Fruit fly (Drosophila melanogaster) whole organism, embryonic: Measurements from ENCODE around the gene Hexim.

Experiments
- B-H1 ChIP-seq: fragments of 200-800 bp; sonication (Bioruptor generic); IDR thresholded peaks from 3 replicates; pipeline ENCODE4 v1.3.6; 2022; ENCODE audit warnings: missing biosample characterization, missing genetic modification characterization
- B-H2 ChIP-seq: fragments of 200-800 bp; sonication (Bioruptor generic); optimal IDR thresholded peaks from 2 replicates; lab custom pipeline; 2018; ENCODE audit warnings: missing biosample characterization, mild to moderate bottlenecking, missing genetic modification characterization
- Bteb2 ChIP-seq: fragments of 200-800 bp; sonication (Bioruptor generic); optimal IDR thresholded peaks from 2 replicates; lab custom pipeline; 2016; ENCODE audit warnings: missing biosample characterization, missing genetic modification characterization
- CG10209 ChIP-seq: fragments of 200-800 bp; sonication (Bioruptor generic); optimal IDR thresholded peaks from 3 replicates; lab custom pipeline; 2017; ENCODE audit warnings: missing biosample characterization, mild to moderate bottlenecking, missing genetic modification characterization, missing genetic modification reagents
- CG12299 ChIP-seq: fragments of 200-800 bp; sonication (Bioruptor generic); optimal IDR thresholded peaks from 2 replicates; lab custom pipeline; 2018; ENCODE audit warnings: missing biosample characterization, mild to moderate bottlenecking, missing genetic modification characterization
- CG13296 ChIP-seq: fragments of 200-800 bp; sonication (Bioruptor generic); optimal IDR thresholded peaks from 3 replicates; lab custom pipeline; 2018; ENCODE audit warnings: missing biosample characterization, mild to moderate bottlenecking, missing genetic modification characterization
- CG14667 ChIP-seq: fragments of 200-800 bp; sonication (Bioruptor generic); IDR thresholded peaks from 2 replicates; pipeline ENCODE4 v1.3.6; 2022; ENCODE audit warnings: missing biosample characterization, missing genetic modification characterization
- CG14965 ChIP-seq: fragments of 200-800 bp; sonication (Bioruptor generic); optimal IDR thresholded peaks from 2 replicates; lab custom pipeline; 2016; ENCODE audit warnings: missing biosample characterization, missing genetic modification characterization, borderline replicate concordance
- CG1529 ChIP-seq: fragments of 200-800 bp; sonication (Bioruptor generic); optimal IDR thresholded peaks from 3 replicates; lab custom pipeline; 2018; ENCODE audit warnings: missing biosample characterization, missing genetic modification characterization
- CG16863 ChIP-seq: fragments of 200-800 bp; sonication (Bioruptor generic); optimal IDR thresholded peaks from 3 replicates; lab custom pipeline; 2016; ENCODE audit warnings: missing biosample characterization, missing genetic modification characterization
- CG17361 ChIP-seq: fragments of 200-800 bp; sonication (Bioruptor generic); IDR thresholded peaks from 3 replicates; pipeline ENCODE4 v1.3.6; 2022; ENCODE audit warnings: missing biosample characterization, missing genetic modification characterization
- CG2120 ChIP-seq: fragments of 200-800 bp; sonication (Bioruptor generic); optimal IDR thresholded peaks from 3 replicates; lab custom pipeline; 2016; ENCODE audit warnings: missing biosample characterization, missing genetic modification characterization
- CG4707 ChIP-seq: fragments of 200-800 bp; sonication (Bioruptor generic); optimal IDR thresholded peaks from 2 replicates; lab custom pipeline; 2018; ENCODE audit warnings: missing biosample characterization, mild to moderate bottlenecking, missing genetic modification characterization, moderate library complexity
- CG6689 ChIP-seq: fragments of 200-800 bp; sonication (Bioruptor generic); IDR thresholded peaks from 2 replicates; pipeline ENCODE4 v1.3.6; 2022; ENCODE audit warnings: missing biosample characterization, missing genetic modification characterization
- CG9727 ChIP-seq: fragments of 200-800 bp; sonication (Bioruptor generic); optimal IDR thresholded peaks from 3 replicates; lab custom pipeline; 2017; ENCODE audit warnings: missing biosample characterization, mild to moderate bottlenecking, missing genetic modification characterization
- D19A ChIP-seq: fragments of 200-800 bp; optimal IDR thresholded peaks from 3 replicates; lab custom pipeline; 2019; ENCODE audit warnings: missing biosample characterization, mild to moderate bottlenecking, missing genetic modification characterization, moderate library complexity
- Dbx ChIP-seq: fragments of 200-800 bp; sonication (Bioruptor generic); IDR thresholded peaks from 3 replicates; pipeline ENCODE4 v1.3.6; 2022; ENCODE audit warnings: missing biosample characterization, missing genetic modification characterization
- Fer1 ChIP-seq: fragments of 200-800 bp; sonication (Bioruptor generic); optimal IDR thresholded peaks from 2 replicates; lab custom pipeline; 2017; ENCODE audit warnings: missing biosample characterization, mild to moderate bottlenecking, missing genetic modification characterization
- Gug ChIP-seq: fragments of 200-800 bp; sonication (Bioruptor generic); IDR thresholded peaks from 4 replicates; pipeline ENCODE4 v1.3.6; 2022; ENCODE audit warnings: missing biosample characterization, missing genetic modification characterization
- HHEX ChIP-seq: fragments of 200-800 bp; sonication (Bioruptor generic); optimal IDR thresholded peaks from 3 replicates; lab custom pipeline; 2017; ENCODE audit warnings: missing biosample characterization, mild to moderate bottlenecking, missing genetic modification characterization, missing genetic modification reagents
- HLH4C ChIP-seq: fragments of 200-800 bp; sonication (Bioruptor generic); IDR thresholded peaks from 3 replicates; pipeline ENCODE4 v1.3.6; 2022; ENCODE audit warnings: missing biosample characterization, missing genetic modification characterization; ENCODE audit not compliant: partially characterized antibody
- HLHmδ ChIP-seq: fragments of 200-800 bp; sonication (Bioruptor generic); optimal IDR thresholded peaks from 2 replicates; lab custom pipeline; 2018; ENCODE audit warnings: missing biosample characterization, mild to moderate bottlenecking, missing genetic modification characterization, moderate library complexity
- Hr78 ChIP-seq, 2 experiments: fragments of 200-800 bp in 1 of 2; fragments of >200 bp in 1 of 2; sonication (Bioruptor generic) in 1 of 2; optimal IDR thresholded peaks; 2 replicates each; lab custom pipeline; 2017 to 2019; ENCODE audit warnings: missing biosample characterization in 2 of 2, missing genetic modification characterization in 2 of 2, mild to moderate bottlenecking in 1 of 2, moderate library complexity in 1 of 2
- Lim3 ChIP-seq: fragments of 200-800 bp; sonication (Bioruptor generic); IDR thresholded peaks from 2 replicates; pipeline ENCODE4 v1.3.6; 2022; ENCODE audit warnings: missing biosample characterization, missing genetic modification characterization
- Med ChIP-seq: fragments of 200-800 bp; sonication (Bioruptor generic); peaks from one replicate; lab custom pipeline; 2016; ENCODE audit warnings: missing biosample characterization, missing genetic modification characterization, mild to moderate bottlenecking, inconsistent platforms, moderate library complexity
- NFAT ChIP-seq: fragments of 200-800 bp; sonication (Bioruptor generic); IDR thresholded peaks from 2 replicates; pipeline ENCODE4 v1.3.6; 2022; ENCODE audit warnings: missing biosample characterization, missing genetic modification characterization
- Oli ChIP-seq: fragments of 200-800 bp; sonication (Bioruptor generic); optimal IDR thresholded peaks from 2 replicates; lab custom pipeline; 2018; ENCODE audit warnings: missing biosample characterization, mild to moderate bottlenecking, missing genetic modification characterization, moderate library complexity
- Opbp ChIP-seq: fragments of 200-800 bp; sonication (Bioruptor generic); IDR thresholded peaks from 3 replicates; pipeline ENCODE4 v1.3.6; 2022; ENCODE audit warnings: missing biosample characterization, missing genetic modification characterization; ENCODE audit not compliant: partially characterized antibody
- Optix ChIP-seq: fragments of 200-800 bp; sonication (Bioruptor generic); IDR thresholded peaks from 3 replicates; pipeline ENCODE4 v1.3.6; 2022; ENCODE audit warnings: missing biosample characterization, missing genetic modification characterization
- Sin3A ChIP-seq: fragments of >200 bp; optimal IDR thresholded peaks from 2 replicates; lab custom pipeline; 2018
- abd-A ChIP-seq: fragments of 200-800 bp; sonication (Bioruptor generic); optimal IDR thresholded peaks from 3 replicates; lab custom pipeline; 2019; ENCODE audit warnings: missing biosample characterization, mild to moderate bottlenecking, missing genetic modification characterization, moderate library complexity
- ato ChIP-seq: fragments of 200-800 bp; sonication (Bioruptor generic); IDR thresholded peaks from 2 replicates; pipeline ENCODE4 v1.3.6; 2022; ENCODE audit warnings: missing biosample characterization, missing genetic modification characterization; ENCODE audit not compliant: partially characterized antibody
- caup ChIP-seq: fragments of 200-800 bp; sonication (Bioruptor generic); optimal IDR thresholded peaks from 3 replicates; lab custom pipeline; 2017; ENCODE audit warnings: missing biosample characterization, mild to moderate bottlenecking, missing genetic modification characterization, moderate library complexity; ENCODE audit not compliant: severe bottlenecking
- chinmo ChIP-seq: fragments of 200-800 bp; sonication (Bioruptor generic); IDR thresholded peaks from 4 replicates; pipeline ENCODE4 v1.3.6; 2022; ENCODE audit warnings: missing biosample characterization, missing genetic modification characterization; ENCODE audit not compliant: partially characterized antibody
- fd102C ChIP-seq: fragments of 200-800 bp; sonication (Bioruptor generic); optimal IDR thresholded peaks from 2 replicates; lab custom pipeline; 2018; ENCODE audit warnings: missing biosample characterization, mild to moderate bottlenecking, missing genetic modification characterization, moderate library complexity
- fd3F ChIP-seq: fragments of 200-800 bp; sonication (Bioruptor generic); optimal IDR thresholded peaks from 2 replicates; lab custom pipeline; 2018; ENCODE audit warnings: missing biosample characterization, mild to moderate bottlenecking, missing genetic modification characterization, moderate library complexity
- fd64A ChIP-seq: fragments of 200-800 bp; sonication (Bioruptor generic); optimal IDR thresholded peaks from 3 replicates; lab custom pipeline; 2018; ENCODE audit warnings: missing biosample characterization, mild to moderate bottlenecking, missing genetic modification characterization
- h ChIP-seq: fragments of >200 bp; optimal IDR thresholded peaks from 2 replicates; lab custom pipeline; 2017
- hb ChIP-seq: fragments of 200-800 bp; sonication (Bioruptor generic); IDR thresholded peaks from 3 replicates; pipeline ENCODE4 v1.3.6; 2022; ENCODE audit warnings: missing biosample characterization, missing genetic modification characterization; ENCODE audit not compliant: partially characterized antibody
- lilli ChIP-seq: fragments of 200-800 bp; sonication (Bioruptor generic); optimal IDR thresholded peaks from 3 replicates; lab custom pipeline; 2016; ENCODE audit warnings: missing biosample characterization, missing genetic modification characterization
- nom ChIP-seq: fragments of 200-800 bp; sonication (Bioruptor generic); optimal IDR thresholded peaks from 2 replicates; lab custom pipeline; 2017; ENCODE audit warnings: missing biosample characterization, missing genetic modification characterization, mild to moderate bottlenecking, moderate library complexity, missing genetic modification reagents
- prd ChIP-seq, 3 experiments: fragments of >200 bp in 2 of 3; fragments of 200-800 bp in 1 of 3; sonication (Bioruptor generic) in 1 of 3; optimal IDR thresholded peaks in 2 of 3; IDR thresholded peaks in 1 of 3; 2 replicates in 2 of 3; 3 replicates in 1 of 3; pipeline versions ENCODE4 v1.3.6 to Lab custom; 2017 to 2022; ENCODE audit warnings: missing biosample characterization in 1 of 3, missing genetic modification characterization in 1 of 3
- pzg ChIP-seq: fragments of 200-800 bp; sonication (Bioruptor generic); optimal IDR thresholded peaks from 3 replicates; lab custom pipeline; 2018; ENCODE audit warnings: missing biosample characterization, mild to moderate bottlenecking, missing genetic modification characterization, moderate library complexity
- rib ChIP-seq: fragments of 200-800 bp; sonication (Bioruptor generic); IDR thresholded peaks from 2 replicates; pipeline ENCODE4 v1.3.6; 2022; ENCODE audit warnings: missing biosample characterization, missing genetic modification characterization
- salm ChIP-seq: fragments of 200-800 bp; sonication (Bioruptor generic); optimal IDR thresholded peaks from 2 replicates; lab custom pipeline; 2018; ENCODE audit warnings: missing biosample characterization, mild to moderate bottlenecking, missing genetic modification characterization
- slbo ChIP-seq: fragments of 200-800 bp; sonication (Bioruptor generic); IDR thresholded peaks from 2 replicates; pipeline ENCODE4 v1.3.6; 2022; ENCODE audit warnings: missing biosample characterization, missing genetic modification characterization
- sug ChIP-seq: fragments of 200-800 bp; optimal IDR thresholded peaks from 2 replicates; lab custom pipeline; 2019; ENCODE audit warnings: missing biosample characterization, mild to moderate bottlenecking, missing genetic modification characterization, moderate library complexity
- tio ChIP-seq: fragments of 200-800 bp; sonication (Bioruptor generic); optimal IDR thresholded peaks from 2 replicates; lab custom pipeline; 2017; ENCODE audit warnings: missing biosample characterization, missing genetic modification characterization, inconsistent platforms
- unpg ChIP-seq: fragments of 200-800 bp; sonication (Bioruptor generic); optimal IDR thresholded peaks from 3 replicates; lab custom pipeline; 2018; ENCODE audit warnings: missing biosample characterization, mild to moderate bottlenecking, missing genetic modification characterization, moderate library complexity
- zen2 ChIP-seq: fragments of 200-800 bp; sonication (Bioruptor generic); IDR thresholded peaks from 3 replicates; pipeline ENCODE4 v1.3.6; 2022; ENCODE audit warnings: missing biosample characterization, missing genetic modification characterization; ENCODE audit not compliant: partially characterized antibody

Hexim gene

DNA sequence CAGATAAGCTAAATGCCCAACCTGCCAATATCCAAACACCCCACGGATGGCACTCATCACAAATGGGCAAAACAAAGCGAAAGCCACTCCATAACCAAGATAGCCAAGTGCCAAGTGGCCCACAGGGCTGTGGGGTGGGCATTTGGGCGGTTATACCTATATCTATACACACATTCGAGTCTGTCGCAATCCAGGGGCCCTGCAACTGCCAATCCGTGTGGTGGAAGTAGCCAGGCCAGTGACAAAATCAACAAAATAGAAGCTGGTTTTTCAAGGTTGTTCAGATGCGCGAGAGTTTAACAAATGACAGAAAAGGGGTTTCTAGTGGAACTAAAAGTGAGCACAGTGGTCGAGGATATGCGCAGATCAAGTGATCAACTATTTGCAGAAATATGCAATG lies 35.8 kb downstream of the Hexim start (continued):
- TF ChIP-seq nom = no peak
- TF ChIP-seq ato (GFP tag; lab: Robert Waterston, UW) = no peak
- TF ChIP-seq salm (tag; lab: Kevin White, UChicago) = no peak
- TF ChIP-seq fd64A (GFP tag; lab: Kevin White, UChicago) = no peak
- TF ChIP-seq B-H1 (GFP tag; lab: Robert Waterston, UW) = no peak
- TF ChIP-seq Hr78 (GFP tag; optimal IDR thresholded peaks at IDR 0.05; lab: Kevin White, UChicago) = no peak
- TF ChIP-seq Opbp (GFP tag; lab: Robert Waterston, UW) = 0 out of 3 replicates have a peak, but pooled peaks have one; percentile 28
- TF ChIP-seq CG14667 (GFP tag; lab: Robert Waterston, UW) = no peak
- TF ChIP-seq fd3F (GFP tag; lab: Kevin White, UChicago) = no peak
- TF ChIP-seq unpg = no peak
- TF ChIP-seq lilli (GFP tag; lab: Kevin White, UChicago) = no peak
- TF ChIP-seq D19A = no peak
- no peak for TF ChIP-seq CG13296 (GFP tag; lab: Kevin White, UChicago)
- no peak for TF ChIP-seq h (lab: Kevin White, UChicago)
- TF ChIP-seq slbo = no peak
- TF ChIP-seq CG6689 = no peak
- TF ChIP-seq Med = peak; percentile 24
- no peak for TF ChIP-seq caup (GFP tag; lab: Kevin White, UChicago)
- no peak for TF ChIP-seq Oli (tag; lab: Kevin White, UChicago)
- no peak for TF ChIP-seq B-H2
- no peak for TF ChIP-seq HLH4C
- TF ChIP-seq zen2 (GFP tag; lab: Robert Waterston, UW) = no peak
- TF ChIP-seq CG17361 (GFP tag; lab: Robert Waterston, UW) = no peak
- TF ChIP-seq CG1529 (GFP tag; lab: Kevin White, UChicago) = no peak
- 0 out of 3 replicates have a peak, but pooled peaks have one; percentile 19 for TF ChIP-seq Dbx (GFP tag; lab: Robert Waterston, UW)
- TF ChIP-seq rib (GFP tag; lab: Robert Waterston, UW) = 0 out of 2 replicates have a peak, but pooled peaks have one; percentile 31
- no peak for TF ChIP-seq Bteb2 (GFP tag; lab: Kevin White, UChicago)
- TF ChIP-seq hb (GFP tag; lab: Robert Waterston, UW) = no peak
- no peak for TF ChIP-seq prd (optimal IDR thresholded peaks at IDR 0.05; lab: Kevin White, UChicago)
- 0 out of 3 replicates have a peak, but pooled peaks have one; percentile 17 for TF ChIP-seq prd (GFP tag; IDR thresholded peaks at IDR 0.05; lab: Robert Waterston, UW)
- no peak for TF ChIP-seq CG16863
- TF ChIP-seq sug (tag; lab: Kevin White, UChicago) = peak; percentile 2
- TF ChIP-seq abd-A (tag; lab: Kevin White, UChicago) = no peak
- TF ChIP-seq NFAT (GFP tag; lab: Robert Waterston, UW) = peak; percentile 28; the same call in 1 of the 2 replicates
- TF ChIP-seq Gug (GFP tag; lab: Robert Waterston, UW) = no peak
- TF ChIP-seq pzg (GFP tag; lab: Kevin White, UChicago) = no peak
- TF ChIP-seq HLHmδ (GFP tag; lab: Kevin White, UChicago) = no peak
- no peak for TF ChIP-seq Fer1 (GFP tag; lab: Kevin White, UChicago)
- TF ChIP-seq Sin3A (lab: Kevin White, UChicago) = no peak
- peak; percentile 59; the same call in 2 of the 4 replicates for TF ChIP-seq chinmo
- no peak for TF ChIP-seq Optix
- TF ChIP-seq CG9727 (GFP tag; lab: Kevin White, UChicago) = no peak
- TF ChIP-seq fd102C (GFP tag; lab: Kevin White, UChicago) = no peak
- no peak for TF ChIP-seq Lim3 (GFP tag; lab: Robert Waterston, UW)
- no peak for TF ChIP-seq CG14965 (GFP tag; lab: Kevin White, UChicago)
- no peak for TF ChIP-seq tio (GFP tag; lab: Kevin White, UChicago)
- no peak for TF ChIP-seq CG10209 (GFP tag; lab: Kevin White, UChicago)
- no peak for TF ChIP-seq CG4707 (GFP tag; lab: Kevin White, UChicago)
- no peak for TF ChIP-seq CG12299
- TF ChIP-seq HHEX (GFP tag; lab: Kevin White, UChicago) = no peak
- no peak for TF ChIP-seq CG2120 (GFP tag; lab: Kevin White, UChicago)
